Worm (Caenorhabditis elegans): Measurements from ENCODE around the gene sre-15.

Gene sre-15

ce11 chrIV:12278507-12278906 lies 33.9 kb upstream of the sre-15 start, which contains the start of the genes tag-335 and vkmt-1 (continued):
- no peak for TF ChIP-seq T07F8.4 (tag; optimal IDR thresholded peaks at IDR 0.05)
- no peak for TF ChIP-seq somi-1 (GFP tag; optimal IDR thresholded peaks at IDR 0.05)
- no peak for TF ChIP-seq mxl-1 (tag; optimal IDR thresholded peaks at IDR 0.05)
- no peak for TF ChIP-seq Y67H2A.10 (GFP tag; conservative IDR thresholded peaks at IDR 0.05)
- 0 out of 2 replicates have a peak, but pooled peaks have one; percentile 17 for TF ChIP-seq dox-1 (GFP tag; IDR thresholded peaks at IDR 0.05)
- no peak for TF ChIP-seq nfyb-1 (GFP tag; IDR thresholded peaks at IDR 0.05)
- TF ChIP-seq sdz-38 (tag; optimal IDR thresholded peaks at IDR 0.05): no peak
- no peak for TF ChIP-seq unc-62 (GFP tag; optimal IDR thresholded peaks at IDR 0.05)
- TF ChIP-seq ceh-40 (GFP tag; IDR thresholded peaks at IDR 0.05): no peak
- TF ChIP-seq ztf-6 (GFP tag; IDR thresholded peaks at IDR 0.05): no peak
- TF ChIP-seq ztf-3 (GFP tag; optimal IDR thresholded peaks at IDR 0.05): no peak
- TF ChIP-seq egl-18 (GFP tag; IDR thresholded peaks at IDR 0.05): no peak
- TF ChIP-seq hlh-12 (tag; optimal IDR thresholded peaks at IDR 0.05): no peak
- TF ChIP-seq Y53G8AR.9 (GFP tag; conservative IDR thresholded peaks at IDR 0.05): no peak
- no peak for TF ChIP-seq B0261.1 (tag; optimal IDR thresholded peaks at IDR 0.05)
- TF ChIP-seq nhr-27 (tag; optimal IDR thresholded peaks at IDR 0.05): no peak
- TF ChIP-seq F33H1.4 (GFP tag; IDR thresholded peaks at IDR 0.05): peak; percentile 77
- no peak for TF ChIP-seq snpc-4 (GFP tag; optimal IDR thresholded peaks at IDR 0.05)
- TF ChIP-seq snpc-4 (tag; optimal IDR thresholded peaks at IDR 0.05): peak in 1 of 4 experiments; percentile 21
- no peak for TF ChIP-seq lin-40 (tag; optimal IDR thresholded peaks at IDR 0.05)
- TF ChIP-seq repo-1 (tag; optimal IDR thresholded peaks at IDR 0.05): no peak

DNA sequence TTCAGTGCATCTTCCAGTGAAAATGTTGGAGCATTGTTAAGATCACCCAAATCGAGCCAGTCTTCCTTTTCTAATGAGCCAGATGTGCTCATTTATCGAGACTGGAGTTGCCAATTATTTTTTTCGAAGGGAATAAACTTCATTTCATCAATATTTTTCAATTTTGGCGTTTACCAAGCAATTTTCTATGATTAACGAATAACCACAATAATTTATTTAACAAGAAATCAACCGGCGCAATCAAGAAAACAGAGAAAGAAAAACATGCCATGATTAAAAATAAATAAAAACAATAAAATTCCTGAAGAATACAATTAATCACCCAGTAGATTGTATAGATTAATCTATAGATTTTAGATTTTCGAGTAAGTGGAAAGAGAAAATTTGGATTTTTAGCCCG lies 31.3 kb upstream of the sre-15 start, which contains the start of gene vps-8:
Gene vps-8 (minus strand): TSS at position 101 of the 400 bp plus-strand sequence.
- TF ChIP-seq repo-1 (tag; optimal IDR thresholded peaks at IDR 0.05): no peak
- peak; percentile 1 for TF ChIP-seq tlf-1 (GFP tag; optimal IDR thresholded peaks at IDR 0.05)

- TF ChIP-seq somi-1 (GFP tag; optimal IDR thresholded peaks at IDR 0.05) (no peak), F37B4.10 (GFP tag; IDR thresholded peaks at IDR 0.05) (no peak), lin-26 (GFP tag; IDR thresholded peaks at IDR 0.05) (no peak), C06A6.2 (GFP tag; conservative IDR thresholded peaks at IDR 0.05) (no peak), hlh-26 (GFP tag; conservative IDR thresholded peaks at IDR 0.05) (no peak), F23B12.7 (tag; optimal IDR thresholded peaks at IDR 0.05; ENCODE audit: insufficient read depth) (no peak), dpff-1 (tag; optimal IDR thresholded peaks at IDR 0.05) (no peak), snpc-3.4 (tag; optimal IDR thresholded peaks at IDR 0.05) (no peak), ceh-27 (GFP tag; optimal IDR thresholded peaks at IDR 0.05) (no peak), F52B5.7 (tag; optimal IDR thresholded peaks at IDR 0.05) (no peak), B0336.3 (GFP tag; IDR thresholded peaks at IDR 0.05) (no peak), egrh-3 (GFP tag; IDR thresholded peaks at IDR 0.05) (no peak)
These were observed 29.8 kb upstream of the sre-15 start for ce11 chrIV:12274365-12274764.

DNA sequence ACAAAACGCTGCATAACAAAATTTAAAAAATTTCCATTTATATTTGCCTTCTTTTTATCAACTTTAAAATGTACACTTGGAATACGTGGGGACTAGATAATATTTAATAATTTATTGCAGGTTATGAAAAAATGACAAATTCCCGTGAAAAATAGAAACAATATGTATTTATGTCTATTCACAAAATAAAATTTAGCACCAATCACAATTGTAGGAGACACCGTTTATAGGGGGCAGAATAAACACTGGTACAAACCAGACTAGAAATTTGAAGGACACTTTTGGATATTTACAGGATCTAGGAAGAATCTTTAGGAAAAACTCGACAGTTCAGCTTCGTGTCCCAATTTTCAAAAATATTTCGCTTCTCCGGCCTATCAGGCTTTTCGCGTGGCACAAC lies 25.8 kb upstream of the sre-15 start, which contains the start of gene C42C1.3:
Gene C42C1.3 (minus strand): TSS at position 101 of the 400 bp plus-strand sequence.
- TF ChIP-seq him-1 (tag; optimal IDR thresholded peaks at IDR 0.05) (no peak), Y79H2A.3 (GFP tag; conservative IDR thresholded peaks at IDR 0.05) (no peak), B0019.2 (GFP tag; conservative IDR thresholded peaks at IDR 0.05) (no peak), ccch-3 (GFP tag; optimal IDR thresholded peaks at IDR 0.05) (no peak), lir-1 (GFP tag; conservative IDR thresholded peaks at IDR 0.05) (no peak), C06A6.2 (GFP tag; conservative IDR thresholded peaks at IDR 0.05) (no peak), B0336.3 (GFP tag; IDR thresholded peaks at IDR 0.05) (no peak), nhr-80 (tag; optimal IDR thresholded peaks at IDR 0.05) (no peak), let-607 (tag; optimal IDR thresholded peaks at IDR 0.05) (no peak), hlh-12 (tag; optimal IDR thresholded peaks at IDR 0.05) (no peak), attf-6 (GFP tag; IDR thresholded peaks at IDR 0.05) (no peak), rcor-1 (GFP tag; IDR thresholded peaks at IDR 0.05) (no peak), snpc-3.4 (tag; optimal IDR thresholded peaks at IDR 0.05) (no peak), B0261.1 (tag; optimal IDR thresholded peaks at IDR 0.05) (no peak)
